Worm (Caenorhabditis elegans): ENCODE results near the gene math-48.
A peak's percentile ranks its signal among the peaks of the same experiment; 100 is the strongest.

math-48 gene

DNA sequence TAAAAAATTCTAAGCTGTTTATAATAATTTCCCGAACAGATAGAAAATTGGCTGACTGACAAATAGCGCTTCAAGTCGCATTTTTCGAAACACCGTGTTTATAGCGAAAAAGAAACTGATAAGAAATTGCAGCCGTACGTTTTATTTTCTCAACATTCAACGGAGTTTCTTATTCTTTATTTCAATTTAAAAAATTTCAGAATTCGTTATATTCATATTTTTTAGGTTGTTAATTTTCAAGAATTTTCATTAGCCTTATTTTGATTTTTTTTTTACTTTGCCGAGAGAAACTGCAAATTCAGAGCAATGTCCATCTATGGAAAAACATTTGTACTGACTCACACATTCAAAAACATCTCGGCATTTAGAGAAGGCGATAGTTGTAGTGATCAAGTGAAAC is 48.4 kb downstream of the math-48 start, which contains the start of gene C46F9.6:
TSS of gene C46F9.6 (plus strand) at position 301 of the 400 bp plus-strand sequence.
- no peak for TF ChIP-seq unc-86 (tag; optimal IDR thresholded peaks at IDR 0.05)
- no peak for TF ChIP-seq nhr-76 (tag; optimal IDR thresholded peaks at IDR 0.05)
- peak; percentile 6 for TF ChIP-seq elt-2 (tag; optimal IDR thresholded peaks at IDR 0.05)

DNA sequence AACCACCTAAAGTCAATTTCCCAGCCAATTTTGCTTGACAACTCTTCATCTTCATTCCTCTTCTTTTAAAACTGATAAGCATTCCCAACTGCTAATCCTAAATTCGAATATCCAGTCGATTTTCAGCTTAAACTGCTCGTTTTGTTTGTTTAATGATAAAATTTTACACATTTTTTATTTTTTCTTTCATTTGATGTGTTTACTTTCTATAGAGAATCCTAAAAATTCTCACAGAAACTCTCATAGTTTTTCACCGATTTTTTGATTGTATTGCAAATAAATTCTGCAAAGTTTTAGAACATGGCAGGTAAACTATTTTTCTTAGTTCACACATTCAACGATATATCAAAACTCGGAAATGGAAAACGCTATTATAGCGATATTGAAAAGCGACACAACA is 50.6 kb downstream of the math-48 start, which contains the start of gene math-25:
TSS of gene math-25 (plus strand) at position 301 of the 400 bp plus-strand sequence.
- TF ChIP-seq hlh-17 (GFP tag; optimal IDR thresholded peaks at IDR 0.05; ENCODE audit: borderline replicate concordance) (no peak), ztf-4 (tag; optimal IDR thresholded peaks at IDR 0.05) (no peak), dsc-1 (tag; optimal IDR thresholded peaks at IDR 0.05) (no peak), pax-3 (tag; optimal IDR thresholded peaks at IDR 0.05) (no peak), elt-3 (tag; optimal IDR thresholded peaks at IDR 0.05) (no peak), pag-3 (tag; optimal IDR thresholded peaks at IDR 0.05; ENCODE audit: borderline replicate concordance, insufficient read depth) (no peak), aha-1 (tag; optimal IDR thresholded peaks at IDR 0.05) (no peak), elt-2 (tag; optimal IDR thresholded peaks at IDR 0.05) (no peak)

Data from whole organism, L1 larva.